Worm (Caenorhabditis elegans): ENCODE results near the gene C12D12.3.

DNA sequence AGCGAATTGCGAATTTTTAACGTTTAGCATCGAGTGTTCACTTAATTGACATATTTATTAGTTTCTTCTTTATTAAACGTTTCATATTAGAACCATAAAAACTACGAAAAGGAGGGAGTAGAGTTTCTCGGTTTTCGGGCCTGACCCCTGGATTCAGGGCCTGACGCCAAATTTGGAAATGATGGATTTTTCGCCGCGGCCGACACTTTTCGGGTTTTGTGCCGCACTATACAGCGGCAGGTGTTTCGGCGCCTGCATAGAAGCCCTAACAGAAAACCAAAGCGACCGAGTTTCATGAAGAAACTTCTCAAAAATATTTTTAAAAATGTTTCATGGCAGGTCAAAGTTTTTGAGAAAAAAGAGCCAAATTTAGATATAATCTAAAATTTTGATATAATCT, 11.3 kb downstream of the C12D12.3 start:
- TF ChIP-seq unc-86 (tag; optimal IDR thresholded peaks at IDR 0.05) (no peak), hlh-30 (tag; optimal IDR thresholded peaks at IDR 0.05; ENCODE audit: insufficient read depth) (no peak), unc-55 (GFP tag; optimal IDR thresholded peaks at IDR 0.05) (no peak), F13H6.1 (tag; optimal IDR thresholded peaks at IDR 0.05) (no peak), Y22D7AL.16 (tag; optimal IDR thresholded peaks at IDR 0.05) (no peak), nhr-11 (tag; optimal IDR thresholded peaks at IDR 0.05) (no peak), ref-2 (tag; optimal IDR thresholded peaks at IDR 0.05) (no peak), gmeb-2 (tag; optimal IDR thresholded peaks at IDR 0.05) (no peak)
